Fruit fly (Drosophila melanogaster) whole organism, wandering third instar larva: ENCODE measurements around the gene CG10710.

Experiments used
- Abd-B ChIP-seq: fragments of >200 bp; optimal IDR thresholded peaks from 2 replicates; lab custom pipeline; 2017; ENCODE audit warnings: missing biosample characterization, missing genetic modification characterization
- Dif ChIP-seq: fragments of 200-275, 200-300 bp; sonication (Bioruptor generic); optimal IDR thresholded peaks from 2 replicates; lab custom pipeline; 2018; ENCODE audit warnings: missing biosample characterization, missing genetic modification characterization; ENCODE audit not compliant: partially characterized antibody
- HLH106 ChIP-seq: fragments of 200-800 bp; optimal IDR thresholded peaks from 3 replicates; lab custom pipeline; 2019; ENCODE audit warnings: missing biosample characterization, mild to moderate bottlenecking, missing genetic modification characterization, moderate library complexity
- Myc ChIP-seq: fragments of >200 bp; optimal IDR thresholded peaks from 2 replicates; lab custom pipeline; 2017
- N ChIP-seq: fragments of >200 bp; optimal IDR thresholded peaks from 2 replicates; lab custom pipeline; 2018; ENCODE audit warnings: missing biosample characterization, missing external identifiers, missing genetic modification characterization
- Sp1 ChIP-seq: fragments of 200-800 bp; sonication (Bioruptor generic); optimal IDR thresholded peaks from 3 replicates; lab custom pipeline; 2019; ENCODE audit warnings: missing biosample characterization, mild to moderate bottlenecking, missing genetic modification characterization, moderate library complexity
- fru ChIP-seq: fragments of 200-800 bp; sonication (Bioruptor generic); optimal IDR thresholded peaks from 3 replicates; lab custom pipeline; 2016; ENCODE audit warnings: missing biosample characterization, mild to moderate bottlenecking, missing genetic modification characterization
- lola ChIP-seq: fragments of >200 bp; optimal IDR thresholded peaks from 2 replicates; lab custom pipeline; 2017; ENCODE audit warnings: missing biosample characterization, missing genetic modification characterization
- pan ChIP-seq: fragments of >200 bp; optimal IDR thresholded peaks from 2 replicates; lab custom pipeline; 2017
- psq ChIP-seq: fragments of 200-800 bp; sonication (Bioruptor generic); optimal IDR thresholded peaks from 3 replicates; lab custom pipeline; 2017; ENCODE audit warnings: missing biosample characterization, mild to moderate bottlenecking, missing genetic modification characterization, moderate library complexity
- tai ChIP-seq: sonication (Bioruptor generic); optimal IDR thresholded peaks from 2 replicates; lab custom pipeline; 2016; ENCODE audit warnings: missing biosample characterization, missing genetic modification characterization

DNA sequence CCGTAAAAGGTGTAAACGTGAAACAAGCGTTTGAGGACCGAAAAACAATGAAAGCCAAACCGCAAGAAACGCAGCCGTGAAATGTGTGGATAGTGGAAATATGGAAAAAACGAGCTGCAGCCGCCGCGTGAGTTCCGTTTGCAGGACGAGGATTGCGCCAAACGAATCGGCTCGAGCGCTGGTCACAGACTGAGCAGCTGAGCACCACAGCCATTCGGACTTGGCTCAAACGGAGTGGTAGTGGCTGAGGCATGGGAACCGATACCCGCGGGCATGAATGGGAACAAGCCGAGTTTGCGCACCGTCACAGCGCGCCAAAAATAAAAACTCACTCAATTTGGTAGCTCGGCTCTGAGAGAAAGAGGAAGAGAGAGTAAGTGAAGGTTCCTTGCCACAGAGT is 44.8 kb downstream of the CG10710 start, which contains the start of gene CG10089:
- TF ChIP-seq Sp1 (no peak), fru (GFP tag; lab: Kevin White, UChicago) (no peak), Dif (peak; percentile 18), Myc (no peak), pan (lab: Kevin White, UChicago) (no peak), Abd-B (no peak), psq (no peak), N (GFP tag; lab: Kevin White, UChicago) (no peak), lola (GFP tag; lab: Kevin White, UChicago) (no peak), HLH106 (tag; lab: Kevin White, UChicago) (no peak), tai (GFP tag; lab: Kevin White, UChicago) (no peak)
